Fruit fly (Drosophila melanogaster): Measurements from ENCODE around the gene TfIIFalpha.
A peak's percentile ranks its signal among the peaks of the same experiment; 100 is the strongest.

Gene TfIIFalpha

dm6 chr3R:6397611-6398092 lies 17.4 kb downstream of the TfIIFalpha start (continued):
- no peak for TF ChIP-seq CG8388 (GFP tag; optimal IDR thresholded peaks at IDR 0.05)
- TF ChIP-seq Sox102F (GFP tag; optimal IDR thresholded peaks at IDR 0.05): peak; percentile 35
- no peak for TF ChIP-seq pan (optimal IDR thresholded peaks at IDR 0.05)
- TF ChIP-seq pan (GFP tag; optimal IDR thresholded peaks at IDR 0.05 in 1 of 2, IDR thresholded peaks at IDR 0.05 in 1 of 2): no peak
- peak; percentile 48 for TF ChIP-seq CoRest (tag; optimal IDR thresholded peaks at IDR 0.05)
- TF ChIP-seq CG12155 (GFP tag; optimal IDR thresholded peaks at IDR 0.05): no peak
- peak; percentile 60 for TF ChIP-seq Bgb (GFP tag; IDR thresholded peaks at IDR 0.05; ENCODE audit: partially characterized antibody)
- TF ChIP-seq Rfx (GFP tag; IDR thresholded peaks at IDR 0.05): 0 out of 2 replicates have a peak, but pooled peaks have one; percentile 23
- no peak for TF ChIP-seq bowl (GFP tag; IDR thresholded peaks at IDR 0.05)
- TF ChIP-seq CG17361 (GFP tag; IDR thresholded peaks at IDR 0.05): peak; percentile 36; the same call in 1 of the 3 replicates
- no peak for TF ChIP-seq C15 (GFP tag; IDR thresholded peaks at IDR 0.05)
- no peak for TF ChIP-seq CG18011 (GFP tag; optimal IDR thresholded peaks at IDR 0.05)
- TF ChIP-seq ewg (GFP tag; optimal IDR thresholded peaks at IDR 0.05): no peak
- no peak for TF ChIP-seq ci (GFP tag; IDR thresholded peaks at IDR 0.05)
- no peak for TF ChIP-seq CG33213 (GFP tag; optimal IDR thresholded peaks at IDR 0.05)
- no peak for TF ChIP-seq Oaz (GFP tag; IDR thresholded peaks at IDR 0.05)
- no peak for TF ChIP-seq cad (GFP tag; optimal IDR thresholded peaks at IDR 0.05)
- no peak for TF ChIP-seq Myb (GFP tag; optimal IDR thresholded peaks at IDR 0.05)
- TF ChIP-seq CG2116 (GFP tag; optimal IDR thresholded peaks at IDR 0.05): no peak
- 0 out of 3 replicates have a peak, but pooled peaks have one; percentile 30 for TF ChIP-seq Opbp (GFP tag; IDR thresholded peaks at IDR 0.05; ENCODE audit: partially characterized antibody)
- TF ChIP-seq ap (GFP tag; IDR thresholded peaks at IDR 0.05): no peak
- TF ChIP-seq CG7556 (GFP tag; optimal IDR thresholded peaks at IDR 0.05): peak; percentile 11
- no peak for TF ChIP-seq unpg (GFP tag; optimal IDR thresholded peaks at IDR 0.05)
- TF ChIP-seq CG10321 (GFP tag; IDR thresholded peaks at IDR 0.05): no peak
- TF ChIP-seq CG11398 (GFP tag; optimal IDR thresholded peaks at IDR 0.05): no peak
- TF ChIP-seq E2f1 (GFP tag; IDR thresholded peaks at IDR 0.05): no peak
- TF ChIP-seq CG10565 (GFP tag; optimal IDR thresholded peaks at IDR 0.05): no peak
- no peak for TF ChIP-seq bigmax (GFP tag; optimal IDR thresholded peaks at IDR 0.05)
- TF ChIP-seq CG13123 (GFP tag; optimal IDR thresholded peaks at IDR 0.05): no peak
- TF ChIP-seq CG11696 (GFP tag; IDR thresholded peaks at IDR 0.05): no peak
- no peak for TF ChIP-seq Ada2b (GFP tag; IDR thresholded peaks at IDR 0.05)
- TF ChIP-seq Vsx1 (GFP tag; optimal IDR thresholded peaks at IDR 0.05): peak; percentile 20
- peak; percentile 12 for TF ChIP-seq tap (tag; optimal IDR thresholded peaks at IDR 0.05)
- peak; percentile 21 for TF ChIP-seq Ssrp (tag; optimal IDR thresholded peaks at IDR 0.05)
- no peak for TF ChIP-seq sna (GFP tag; IDR thresholded peaks at IDR 0.05; ENCODE audit: partially characterized antibody)
- peak; percentile 54 for TF ChIP-seq CG14860 (GFP tag; IDR thresholded peaks at IDR 0.05; ENCODE audit: partially characterized antibody)
- peak; percentile 56 for TF ChIP-seq dmrt99B (tag; optimal IDR thresholded peaks at IDR 0.05)
- TF ChIP-seq CG8359 (GFP tag; optimal IDR thresholded peaks at IDR 0.05; ENCODE audit: borderline replicate concordance): no peak
- no peak for TF ChIP-seq Dip3 (GFP tag; optimal IDR thresholded peaks at IDR 0.05)
- TF ChIP-seq CG7271 (tag; optimal IDR thresholded peaks at IDR 0.05): no peak
- TF ChIP-seq Xbp1 (GFP tag; optimal IDR thresholded peaks at IDR 0.05): no peak
- no peak for TF ChIP-seq ttk (GFP tag; IDR thresholded peaks at IDR 0.05)
- no peak for TF ChIP-seq crc (GFP tag; optimal IDR thresholded peaks at IDR 0.05)
- no peak for TF ChIP-seq Asciz (GFP tag; optimal IDR thresholded peaks at IDR 0.05)
- no peak for TF ChIP-seq bcd (GFP tag; optimal IDR thresholded peaks at IDR 0.05)
- TF ChIP-seq Hr78 (GFP tag; optimal IDR thresholded peaks at IDR 0.05): no peak
- no peak for TF ChIP-seq nerfin-1 (tag; optimal IDR thresholded peaks at IDR 0.05)
- no peak for TF ChIP-seq Pdp1 (GFP tag; optimal IDR thresholded peaks at IDR 0.05)
- no peak for TF ChIP-seq lbe (GFP tag; optimal IDR thresholded peaks at IDR 0.05)
- TF ChIP-seq gem (tag; optimal IDR thresholded peaks at IDR 0.05): peak; percentile 59

Data from whole organism, embryonic.